Worm (Caenorhabditis elegans): ENCODE measurements around the gene C09G5.7.

The C09G5.7 gene

ce11 chrII:10707439-10708096, 7.1 kb upstream of the C09G5.7 start:
- no peak for TF ChIP-seq hmbx-1 (tag; optimal IDR thresholded peaks at IDR 0.05)
- no peak for TF ChIP-seq ceh-36 (tag; optimal IDR thresholded peaks at IDR 0.05)
- TF ChIP-seq ama-1 (optimal IDR thresholded peaks at IDR 0.05), result no peak
- no peak for TF ChIP-seq tbx-11 (GFP tag; IDR thresholded peaks at IDR 0.05)
- TF ChIP-seq pes-1 (GFP tag; IDR thresholded peaks at IDR 0.05), result no peak
- TF ChIP-seq scrt-1 (GFP tag; IDR thresholded peaks at IDR 0.05), result no peak
- no peak for TF ChIP-seq hmg-4 (GFP tag; optimal IDR thresholded peaks at IDR 0.05)
- no peak for TF ChIP-seq tra-4 (tag; optimal IDR thresholded peaks at IDR 0.05)
- TF ChIP-seq ets-7 (tag; optimal IDR thresholded peaks at IDR 0.05), result no peak
- no peak for TF ChIP-seq aly-1 (tag; optimal IDR thresholded peaks at IDR 0.05)
- TF ChIP-seq tbx-37 (GFP tag; conservative IDR thresholded peaks at IDR 0.05), result no peak
- TF ChIP-seq F13C5.2 (tag; optimal IDR thresholded peaks at IDR 0.05), result no peak
- no peak for TF ChIP-seq ceh-13 (GFP tag; optimal IDR thresholded peaks at IDR 0.05)
- TF ChIP-seq sea-1 (GFP tag; conservative IDR thresholded peaks at IDR 0.05), result no peak
- no peak for TF ChIP-seq hnd-1 (tag; optimal IDR thresholded peaks at IDR 0.05)
- no peak for TF ChIP-seq B0310.2 (tag; optimal IDR thresholded peaks at IDR 0.05)

DNA sequence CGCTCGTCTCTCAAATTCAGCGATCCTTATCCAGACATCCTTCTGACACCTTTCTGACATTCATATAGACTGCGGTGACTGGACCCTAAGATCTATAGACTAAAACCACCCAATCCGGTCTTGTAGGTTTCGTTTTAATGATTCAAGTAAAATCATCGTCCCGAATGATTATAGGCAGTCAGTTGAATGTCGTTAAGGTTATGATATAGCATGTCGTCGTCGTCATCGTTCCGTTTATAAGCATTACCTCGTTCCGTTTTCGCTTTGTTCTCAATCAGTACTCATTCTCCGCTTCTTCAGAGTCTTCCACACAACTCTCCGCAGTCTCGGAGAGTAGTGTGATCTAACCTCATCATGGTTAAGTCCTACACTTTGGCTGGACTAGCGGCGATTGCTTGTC, 6.0 kb upstream of the C09G5.7 start, which contains the start of gene bli-1:
TSS of gene bli-1 (plus strand) at position 301 of the 400 bp plus-strand sequence.
- no peak for TF ChIP-seq pes-1 (GFP tag; IDR thresholded peaks at IDR 0.05)
- TF ChIP-seq flt-1 (GFP tag; IDR thresholded peaks at IDR 0.05), result no peak
- TF ChIP-seq hnd-1 (tag; optimal IDR thresholded peaks at IDR 0.05), result no peak
- no peak for TF ChIP-seq sea-1 (GFP tag; conservative IDR thresholded peaks at IDR 0.05)
- no peak for TF ChIP-seq ceh-13 (GFP tag; optimal IDR thresholded peaks at IDR 0.05)
- no peak for TF ChIP-seq scrt-1 (GFP tag; IDR thresholded peaks at IDR 0.05)

ce11 chrII:10717124-10717523, 2.4 kb downstream of the C09G5.7 start, which contains the start of gene C09G5.13:
TSS of gene C09G5.13 (plus strand) at chrII:10717424.
- no peak for TF ChIP-seq hmbx-1 (tag; optimal IDR thresholded peaks at IDR 0.05)
- TF ChIP-seq hnd-1 (tag; optimal IDR thresholded peaks at IDR 0.05), result no peak
- no peak for TF ChIP-seq tbx-11 (GFP tag; IDR thresholded peaks at IDR 0.05)
- no peak for TF ChIP-seq tbx-37 (GFP tag; conservative IDR thresholded peaks at IDR 0.05)
- TF ChIP-seq F13C5.2 (tag; optimal IDR thresholded peaks at IDR 0.05), result no peak
- no peak for TF ChIP-seq ceh-36 (tag; optimal IDR thresholded peaks at IDR 0.05)
- no peak for TF ChIP-seq B0310.2 (tag; optimal IDR thresholded peaks at IDR 0.05)
- no peak for TF ChIP-seq ets-7 (tag; optimal IDR thresholded peaks at IDR 0.05)
- TF ChIP-seq flt-1 (GFP tag; IDR thresholded peaks at IDR 0.05), result no peak
- TF ChIP-seq scrt-1 (GFP tag; IDR thresholded peaks at IDR 0.05), result no peak
- TF ChIP-seq sea-1 (GFP tag; conservative IDR thresholded peaks at IDR 0.05), result no peak
- TF ChIP-seq ceh-13 (GFP tag; optimal IDR thresholded peaks at IDR 0.05), result no peak

ce11 chrII:10719931-10720330, 5.2 kb downstream of the C09G5.7 start, which contains the start of gene mks-5:
TSS of gene mks-5 (plus strand) at chrII:10720231.
- TF ChIP-seq tbx-37 (GFP tag; conservative IDR thresholded peaks at IDR 0.05) (no peak), scrt-1 (GFP tag; IDR thresholded peaks at IDR 0.05) (no peak), B0310.2 (tag; optimal IDR thresholded peaks at IDR 0.05) (no peak), ceh-36 (tag; optimal IDR thresholded peaks at IDR 0.05) (no peak)

DNA sequence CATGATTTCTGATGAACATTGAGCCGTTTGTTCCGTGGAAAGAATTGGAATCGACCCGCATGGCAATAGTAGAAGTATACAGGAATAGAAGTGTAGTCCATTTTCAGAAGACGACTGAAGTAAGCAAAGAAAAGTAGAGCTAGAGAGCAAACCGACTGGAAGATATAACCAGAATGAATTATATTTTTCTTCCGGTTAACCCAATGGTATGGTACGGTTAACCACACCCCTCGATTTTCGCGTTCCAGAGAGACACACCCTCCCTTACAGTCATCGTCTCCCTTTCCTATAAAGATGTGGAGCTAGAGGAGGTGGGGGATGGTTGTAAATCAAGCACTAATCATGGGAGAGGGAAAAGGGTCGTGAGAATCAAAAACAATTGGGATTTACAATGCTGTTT, 8.4 kb downstream of the C09G5.7 start, which contains the start of gene C09G5.14:
TSS of gene C09G5.14 (minus strand) at position 101 of the 400 bp plus-strand sequence.
- TF ChIP-seq ets-7 (tag; optimal IDR thresholded peaks at IDR 0.05) (no peak), ama-1 (optimal IDR thresholded peaks at IDR 0.05) (no peak), hmbx-1 (tag; optimal IDR thresholded peaks at IDR 0.05) (no peak), hnd-1 (tag; optimal IDR thresholded peaks at IDR 0.05) (no peak), ceh-13 (GFP tag; optimal IDR thresholded peaks at IDR 0.05) (no peak), ceh-36 (tag; optimal IDR thresholded peaks at IDR 0.05) (no peak), pes-1 (GFP tag; IDR thresholded peaks at IDR 0.05) (no peak), tbx-37 (GFP tag; conservative IDR thresholded peaks at IDR 0.05) (no peak), aly-1 (tag; optimal IDR thresholded peaks at IDR 0.05) (no peak), flt-1 (GFP tag; IDR thresholded peaks at IDR 0.05) (no peak)

DNA sequence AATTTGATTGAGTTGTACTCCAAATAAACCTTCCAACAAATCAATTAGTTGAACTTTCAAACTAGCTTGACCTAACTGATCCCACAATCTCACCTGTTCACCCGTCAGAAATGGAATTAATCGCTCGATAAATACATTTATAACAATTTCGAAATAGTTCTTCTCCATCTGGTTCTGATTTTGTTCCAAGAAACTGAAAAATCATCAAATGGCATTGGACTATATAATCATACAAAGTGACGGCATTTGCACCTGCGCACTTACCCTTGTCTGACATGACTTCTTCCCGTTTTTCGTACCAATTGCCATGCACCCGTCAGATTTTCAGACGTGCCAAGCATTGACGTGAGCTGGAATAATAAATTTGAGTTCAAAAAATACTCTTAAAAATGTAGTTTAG, 16.0 kb downstream of the C09G5.7 start:
- no peak for TF ChIP-seq tbx-37 (GFP tag; conservative IDR thresholded peaks at IDR 0.05)
- TF ChIP-seq hmbx-1 (tag; optimal IDR thresholded peaks at IDR 0.05), result no peak
- no peak for TF ChIP-seq ama-1 (optimal IDR thresholded peaks at IDR 0.05)

DNA sequence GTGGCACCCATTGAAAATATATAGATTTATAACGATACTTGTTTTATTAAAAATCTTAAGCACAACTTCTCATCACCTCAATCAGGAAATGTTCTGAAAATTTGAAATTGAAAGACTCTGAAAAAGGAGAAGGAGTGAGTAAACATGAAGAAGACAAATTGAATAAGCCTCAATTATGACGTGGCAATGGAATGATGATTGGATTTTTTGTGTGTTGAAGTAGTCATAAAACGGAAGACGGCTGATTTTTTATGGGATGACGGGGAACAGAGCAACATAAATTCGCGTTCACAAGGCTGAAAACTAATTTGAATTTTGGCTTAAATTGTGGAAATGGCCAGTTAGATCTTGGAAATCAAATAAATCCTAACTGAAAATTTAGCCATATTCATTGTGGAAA, 16.9 kb downstream of the C09G5.7 start, which contains the start of gene glb-12:
TSS of gene glb-12 (minus strand) at position 101 of the 400 bp plus-strand sequence.
- TF ChIP-seq sea-1 (GFP tag; conservative IDR thresholded peaks at IDR 0.05) (no peak), ceh-13 (GFP tag; optimal IDR thresholded peaks at IDR 0.05) (no peak), tra-4 (tag; optimal IDR thresholded peaks at IDR 0.05) (no peak), hnd-1 (tag; optimal IDR thresholded peaks at IDR 0.05) (no peak), scrt-1 (GFP tag; IDR thresholded peaks at IDR 0.05) (no peak), aly-1 (tag; optimal IDR thresholded peaks at IDR 0.05) (no peak), tbx-11 (GFP tag; IDR thresholded peaks at IDR 0.05) (no peak), tbx-37 (GFP tag; conservative IDR thresholded peaks at IDR 0.05) (no peak), hmbx-1 (tag; optimal IDR thresholded peaks at IDR 0.05) (no peak), flt-1 (GFP tag; IDR thresholded peaks at IDR 0.05) (no peak), hmg-4 (GFP tag; optimal IDR thresholded peaks at IDR 0.05) (no peak), F13C5.2 (tag; optimal IDR thresholded peaks at IDR 0.05) (no peak), ama-1 (optimal IDR thresholded peaks at IDR 0.05) (no peak), pes-1 (GFP tag; IDR thresholded peaks at IDR 0.05) (no peak), ceh-36 (tag; optimal IDR thresholded peaks at IDR 0.05) (no peak), B0310.2 (tag; optimal IDR thresholded peaks at IDR 0.05) (no peak), ets-7 (tag; optimal IDR thresholded peaks at IDR 0.05) (no peak)

DNA sequence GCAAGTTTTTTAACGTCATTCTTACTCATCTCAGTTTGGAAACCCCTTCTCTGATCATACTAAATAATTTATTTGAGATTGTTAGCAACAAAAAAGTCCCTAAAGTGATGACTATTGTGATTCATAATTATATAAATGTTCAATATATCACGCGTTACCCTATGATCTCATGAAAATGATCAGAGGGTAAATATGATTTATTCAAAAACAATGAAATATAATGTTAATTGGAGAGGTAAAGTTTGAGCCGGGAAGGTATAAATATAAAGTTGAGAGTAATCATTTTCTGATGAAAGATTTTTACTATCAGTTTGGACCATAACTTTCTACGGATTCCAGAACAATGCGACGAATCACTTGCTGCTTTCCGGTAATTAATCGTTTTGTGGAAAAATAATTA, 22.4 kb downstream of the C09G5.7 start, which contains the start of gene C52A11.3:
TSS of gene C52A11.3 (plus strand) at position 301 of the 400 bp plus-strand sequence.
- TF ChIP-seq flt-1 (GFP tag; IDR thresholded peaks at IDR 0.05), result no peak
- no peak for TF ChIP-seq ama-1 (optimal IDR thresholded peaks at IDR 0.05)
- TF ChIP-seq sea-1 (GFP tag; conservative IDR thresholded peaks at IDR 0.05), result no peak
- TF ChIP-seq scrt-1 (GFP tag; IDR thresholded peaks at IDR 0.05), result no peak
- TF ChIP-seq F13C5.2 (tag; optimal IDR thresholded peaks at IDR 0.05), result no peak
- TF ChIP-seq B0310.2 (tag; optimal IDR thresholded peaks at IDR 0.05), result no peak
- no peak for TF ChIP-seq ceh-36 (tag; optimal IDR thresholded peaks at IDR 0.05)
- no peak for TF ChIP-seq hmg-4 (GFP tag; optimal IDR thresholded peaks at IDR 0.05)
- TF ChIP-seq tbx-11 (GFP tag; IDR thresholded peaks at IDR 0.05), result no peak
- TF ChIP-seq hmbx-1 (tag; optimal IDR thresholded peaks at IDR 0.05), result no peak
- TF ChIP-seq ets-7 (tag; optimal IDR thresholded peaks at IDR 0.05), result no peak
- no peak for TF ChIP-seq tbx-37 (GFP tag; conservative IDR thresholded peaks at IDR 0.05)
- no peak for TF ChIP-seq tra-4 (tag; optimal IDR thresholded peaks at IDR 0.05)
- TF ChIP-seq ceh-13 (GFP tag; optimal IDR thresholded peaks at IDR 0.05), result no peak

Measured in whole organism, early embryonic.